Fruit fly (Drosophila melanogaster) whole organism, embryonic: ENCODE data around the gene CG14778.

ENCODE experiments used
- Ada2b ChIP-seq: fragments of 200-800 bp; sonication (Bioruptor generic); IDR thresholded peaks from 2 replicates; pipeline ENCODE4 v1.3.6; 2022; ENCODE audit warnings: missing biosample characterization, missing genetic modification characterization
- Atf-2 ChIP-seq: fragments of 200-800 bp; sonication (Bioruptor generic); optimal IDR thresholded peaks from 2 replicates; lab custom pipeline; 2016; ENCODE audit warnings: missing biosample characterization, missing genetic modification characterization
- Bgb ChIP-seq: fragments of 200-800 bp; sonication (Bioruptor generic); IDR thresholded peaks from 2 replicates; pipeline ENCODE4 v1.3.6; 2022; ENCODE audit warnings: missing biosample characterization, missing genetic modification characterization; ENCODE audit not compliant: partially characterized antibody
- CG10209 ChIP-seq: fragments of 200-800 bp; sonication (Bioruptor generic); optimal IDR thresholded peaks from 3 replicates; lab custom pipeline; 2017; ENCODE audit warnings: missing biosample characterization, mild to moderate bottlenecking, missing genetic modification characterization, missing genetic modification reagents
- CG10366 ChIP-seq: fragments of 200-800 bp; sonication (Bioruptor generic); IDR thresholded peaks from 2 replicates; pipeline ENCODE4 v1.3.6; 2022; ENCODE audit warnings: missing biosample characterization, missing genetic modification characterization
- CG11247 ChIP-seq: fragments of 200-800 bp; sonication (Bioruptor generic); IDR thresholded peaks from 2 replicates; pipeline ENCODE4 v1.3.6; 2022; ENCODE audit warnings: missing biosample characterization, missing genetic modification characterization
- CG11560 ChIP-seq: fragments of 200-800 bp; sonication (Bioruptor generic); IDR thresholded peaks from 3 replicates; pipeline ENCODE4 v1.3.6; 2022; ENCODE audit warnings: missing biosample characterization, missing genetic modification characterization
- CG11723 ChIP-seq: fragments of 200-800 bp; sonication (Bioruptor generic); optimal IDR thresholded peaks from 2 replicates; lab custom pipeline; 2017; ENCODE audit warnings: missing biosample characterization, mild to moderate bottlenecking, missing genetic modification characterization
- CG12155 ChIP-seq: fragments of 200-800 bp; sonication (Bioruptor generic); optimal IDR thresholded peaks from 3 replicates; lab custom pipeline; 2016; ENCODE audit warnings: missing biosample characterization, missing genetic modification characterization
- CG1602 ChIP-seq: fragments of 200-800 bp; sonication (Bioruptor generic); optimal IDR thresholded peaks from 3 replicates; lab custom pipeline; 2016; ENCODE audit warnings: missing biosample characterization, missing genetic modification characterization
- CG16813 ChIP-seq: fragments of 200-800 bp; sonication (Bioruptor generic); IDR thresholded peaks from 3 replicates; pipeline ENCODE4 v1.3.6; 2022; ENCODE audit warnings: missing biosample characterization, missing genetic modification characterization; ENCODE audit not compliant: partially characterized antibody
- CG2202 ChIP-seq: fragments of 200-800 bp; sonication (Bioruptor generic); optimal IDR thresholded peaks from 2 replicates; lab custom pipeline; 2018; ENCODE audit warnings: missing biosample characterization, mild to moderate bottlenecking, missing genetic modification characterization
- CG30020 ChIP-seq: fragments of 200-800 bp; optimal IDR thresholded peaks from 2 replicates; lab custom pipeline; 2019; ENCODE audit warnings: missing biosample characterization, mild to moderate bottlenecking, missing genetic modification characterization, moderate library complexity
- CG30403 ChIP-seq: fragments of 200-800 bp; sonication (Bioruptor generic); optimal IDR thresholded peaks from 3 replicates; lab custom pipeline; 2016; ENCODE audit warnings: missing biosample characterization, missing genetic modification characterization
- CG30431 ChIP-seq: fragments of 200-800 bp; sonication (Bioruptor generic); optimal IDR thresholded peaks from 2 replicates; lab custom pipeline; 2017; ENCODE audit warnings: missing biosample characterization, missing genetic modification characterization
- CG8290 ChIP-seq, 3 experiments: fragments of 200-800 bp; sonication (Bioruptor generic); optimal IDR thresholded peaks; 2 replicates each; lab custom pipeline; 2016 to 2019; ENCODE audit warnings: missing biosample characterization in 3 of 3, missing genetic modification characterization in 3 of 3, mild to moderate bottlenecking in 2 of 3, moderate library complexity in 1 of 3
- CG8765 ChIP-seq: fragments of 200-800 bp; sonication (Bioruptor generic); IDR thresholded peaks from 2 replicates; pipeline ENCODE4 v1.3.6; 2022; ENCODE audit warnings: missing biosample characterization, missing genetic modification characterization
- Dp ChIP-seq: fragments of 200-800 bp; sonication (Bioruptor generic); optimal IDR thresholded peaks from 2 replicates; lab custom pipeline; 2018; ENCODE audit warnings: missing biosample characterization, mild to moderate bottlenecking, missing genetic modification characterization, moderate library complexity
- Dref ChIP-seq: fragments of 200-800 bp; sonication (Bioruptor generic); IDR thresholded peaks from 2 replicates; pipeline ENCODE4 v1.3.6; 2022; ENCODE audit warnings: missing biosample characterization, missing genetic modification characterization
- Drgx ChIP-seq: fragments of 200-800 bp; sonication (Bioruptor generic); IDR thresholded peaks from 2 replicates; pipeline ENCODE4 v1.3.6; 2022; ENCODE audit warnings: missing biosample characterization, missing genetic modification characterization
- E2f2 ChIP-seq: fragments of 200-800 bp; sonication (Bioruptor generic); IDR thresholded peaks from 2 replicates; pipeline ENCODE4 v1.3.6; 2022; ENCODE audit warnings: missing biosample characterization, missing genetic modification characterization
- Fer1 ChIP-seq: fragments of 200-800 bp; sonication (Bioruptor generic); optimal IDR thresholded peaks from 2 replicates; lab custom pipeline; 2017; ENCODE audit warnings: missing biosample characterization, mild to moderate bottlenecking, missing genetic modification characterization
- HmgD ChIP-seq: fragments of 200-800 bp; sonication (Bioruptor generic); optimal IDR thresholded peaks from 3 replicates; lab custom pipeline; 2016; ENCODE audit warnings: missing biosample characterization, missing genetic modification characterization
- HmgZ ChIP-seq: fragments of 200-800 bp; sonication (Bioruptor generic); optimal IDR thresholded peaks from 2 replicates; lab custom pipeline; 2018; ENCODE audit warnings: missing biosample characterization, mild to moderate bottlenecking, missing genetic modification characterization
- Mad ChIP-seq: fragments of 200-800 bp; sonication (Bioruptor generic); optimal IDR thresholded peaks from 2 replicates; lab custom pipeline; 2016; ENCODE audit warnings: missing biosample characterization, missing genetic modification characterization
- NK7.1 ChIP-seq: fragments of 200-800 bp; sonication (Bioruptor generic); optimal IDR thresholded peaks from 3 replicates; lab custom pipeline; 2016; ENCODE audit warnings: missing biosample characterization, missing genetic modification characterization
- Neu2 ChIP-seq: fragments of 200-800 bp; sonication (Bioruptor generic); optimal IDR thresholded peaks from 3 replicates; lab custom pipeline; 2016; ENCODE audit warnings: missing biosample characterization, missing genetic modification characterization, borderline replicate concordance
- Rx ChIP-seq: fragments of 200-800 bp; sonication (Bioruptor generic); IDR thresholded peaks from 2 replicates; pipeline ENCODE4 v1.3.6; 2022; ENCODE audit warnings: missing biosample characterization, missing genetic modification characterization
- Sin3A ChIP-seq: fragments of >200 bp; optimal IDR thresholded peaks from 2 replicates; lab custom pipeline; 2018
- Taf1 ChIP-seq: fragments of 200-800 bp; sonication (Bioruptor generic); IDR thresholded peaks from 2 replicates; pipeline ENCODE4 v1.3.6; 2022; ENCODE audit warnings: missing biosample characterization, missing genetic modification characterization
- Tbp ChIP-seq: fragments of >200 bp; optimal IDR thresholded peaks from 2 replicates; lab custom pipeline; 2018; ENCODE audit warnings: missing biosample characterization, missing genetic modification characterization
- ab ChIP-seq: fragments of 200-800 bp; sonication (Bioruptor generic); optimal IDR thresholded peaks from 2 replicates; lab custom pipeline; 2016; ENCODE audit warnings: missing biosample characterization, missing genetic modification characterization
- ara ChIP-seq: fragments of 200-800 bp; sonication (Bioruptor generic); IDR thresholded peaks from 2 replicates; pipeline ENCODE4 v1.3.6; 2022; ENCODE audit warnings: missing biosample characterization, missing genetic modification characterization
- bbx ChIP-seq: fragments of 200-800 bp; sonication (Bioruptor generic); IDR thresholded peaks from 2 replicates; pipeline ENCODE4 v1.3.6; 2022; ENCODE audit warnings: missing biosample characterization, missing genetic modification characterization; ENCODE audit not compliant: partially characterized antibody
- bigmax ChIP-seq: fragments of 200-800 bp; sonication (Bioruptor generic); optimal IDR thresholded peaks from 2 replicates; lab custom pipeline; 2018; ENCODE audit warnings: missing biosample characterization, mild to moderate bottlenecking, missing genetic modification characterization
- croc ChIP-seq: fragments of 200-800 bp; sonication (Bioruptor generic); conservative IDR thresholded peaks from 3 replicates; pipeline ENCODE4 v1.3.6; 2022; ENCODE audit warnings: missing biosample characterization, missing genetic modification characterization
- disco-r ChIP-seq: fragments of 200-800 bp; sonication (Bioruptor generic); optimal IDR thresholded peaks from 2 replicates; lab custom pipeline; 2016; ENCODE audit warnings: missing biosample characterization, missing genetic modification characterization
- eyg ChIP-seq: fragments of 200-800 bp; sonication (Bioruptor generic); optimal IDR thresholded peaks from 3 replicates; lab custom pipeline; 2016; ENCODE audit warnings: missing biosample characterization, missing genetic modification characterization
- ftz-f1 ChIP-seq: fragments of 200-800 bp; sonication (Bioruptor generic); optimal IDR thresholded peaks from 2 replicates; lab custom pipeline; 2016; ENCODE audit warnings: missing biosample characterization, missing genetic modification characterization
- kah ChIP-seq: fragments of 200-800 bp; sonication (Bioruptor generic); optimal IDR thresholded peaks from 2 replicates; lab custom pipeline; 2018; ENCODE audit warnings: missing biosample characterization, mild to moderate bottlenecking, missing genetic modification characterization
- luna ChIP-seq: fragments of 200-800 bp; sonication (Bioruptor generic); optimal IDR thresholded peaks from 2 replicates; lab custom pipeline; 2016; ENCODE audit warnings: missing biosample characterization, missing genetic modification characterization
- phol ChIP-seq: fragments of 200-800 bp; sonication (Bioruptor generic); optimal IDR thresholded peaks from 3 replicates; lab custom pipeline; 2018; ENCODE audit warnings: missing biosample characterization, mild to moderate bottlenecking, missing genetic modification characterization, moderate library complexity
- prd ChIP-seq, 3 experiments: fragments of >200 bp in 2 of 3; fragments of 200-800 bp in 1 of 3; sonication (Bioruptor generic) in 1 of 3; optimal IDR thresholded peaks in 2 of 3; IDR thresholded peaks in 1 of 3; 2 replicates in 2 of 3; 3 replicates in 1 of 3; pipeline versions ENCODE4 v1.3.6 to Lab custom; 2017 to 2022; ENCODE audit warnings: missing biosample characterization in 1 of 3, missing genetic modification characterization in 1 of 3
- schlank ChIP-seq: fragments of 200-800 bp; sonication (Bioruptor generic); optimal IDR thresholded peaks from 2 replicates; lab custom pipeline; 2018; ENCODE audit warnings: missing biosample characterization, mild to moderate bottlenecking, missing genetic modification characterization
- seq ChIP-seq: fragments of 200-800 bp; sonication (Bioruptor generic); IDR thresholded peaks from 2 replicates; pipeline ENCODE4 v1.3.6; 2022; ENCODE audit warnings: missing biosample characterization, missing genetic modification characterization
- sima ChIP-seq: fragments of 200-800 bp; sonication (Bioruptor generic); optimal IDR thresholded peaks from 2 replicates; lab custom pipeline; 2016; ENCODE audit warnings: missing biosample characterization, missing genetic modification characterization
- slou ChIP-seq: fragments of 200-800 bp; sonication (Bioruptor generic); optimal IDR thresholded peaks from 3 replicates; lab custom pipeline; 2016; ENCODE audit warnings: missing biosample characterization, missing genetic modification characterization
- tna ChIP-seq: fragments of 200-800 bp; sonication (Bioruptor generic); IDR thresholded peaks from 2 replicates; pipeline ENCODE4 v1.3.6; 2022; ENCODE audit warnings: missing biosample characterization, missing genetic modification characterization; ENCODE audit not compliant: partially characterized antibody
- vnd ChIP-seq: fragments of 200-800 bp; sonication (Bioruptor generic); IDR thresholded peaks from 3 replicates; pipeline ENCODE4 v1.3.6; 2022; ENCODE audit warnings: missing biosample characterization, missing genetic modification characterization; ENCODE audit not compliant: partially characterized antibody
- zen ChIP-seq: fragments of 200-800 bp; sonication (Bioruptor generic); optimal IDR thresholded peaks from 3 replicates; lab custom pipeline; 2018; ENCODE audit warnings: missing biosample characterization, mild to moderate bottlenecking, missing genetic modification characterization, moderate library complexity
- zf30C ChIP-seq: fragments of 200-800 bp; sonication (Bioruptor generic); optimal IDR thresholded peaks from 3 replicates; lab custom pipeline; 2018; ENCODE audit warnings: missing biosample characterization, mild to moderate bottlenecking, missing genetic modification characterization

Gene CG14778

DNA sequence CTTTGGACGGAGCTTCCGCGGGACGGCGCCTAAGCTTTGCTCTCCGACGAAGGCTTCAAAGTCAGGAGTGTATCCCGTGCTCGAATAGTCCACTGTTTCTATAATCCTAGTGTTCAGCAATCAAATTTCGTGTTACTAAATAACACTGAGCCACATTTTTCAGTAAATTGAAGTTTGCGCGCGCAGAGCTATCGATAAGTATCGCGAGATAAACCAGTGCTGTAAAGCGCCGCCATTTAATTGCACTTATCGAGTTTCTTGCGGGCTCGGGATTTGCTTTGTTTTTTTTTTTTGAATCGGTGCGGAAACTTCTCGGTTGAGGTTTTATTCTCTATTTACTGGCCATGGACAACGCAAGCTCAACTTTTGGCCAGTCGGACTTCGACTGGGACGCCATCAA, 9.6 kb downstream of the CG14778 start, which contains the start of the genes Rab27 and mei-38 (continued):
- TF ChIP-seq Ada2b (GFP tag; lab: Robert Waterston, UW) (no peak), CG30403 (peak; percentile 19), zen (tag; lab: Kevin White, UChicago) (peak; percentile 53), Sin3A (lab: Kevin White, UChicago) (peak; percentile 59), slou (no peak), eyg (GFP tag; lab: Kevin White, UChicago) (no peak), sima (no peak), CG1602 (GFP tag; lab: Kevin White, UChicago) (no peak), CG8765 (GFP tag; lab: Robert Waterston, UW) (no peak), kah (GFP tag; lab: Kevin White, UChicago) (no peak), Bgb (peak; percentile 75), ftz-f1 (GFP tag; lab: Kevin White, UChicago) (no peak), Tbp (GFP tag; lab: Kevin White, UChicago) (no peak), ara (no peak), croc (GFP tag; lab: Robert Waterston, UW) (no peak), Drgx (GFP tag; lab: Robert Waterston, UW) (no peak), zf30C (GFP tag; lab: Kevin White, UChicago) (peak; percentile 40), ab (GFP tag; lab: Kevin White, UChicago) (no peak), CG10209 (no peak), CG30431 (GFP tag; lab: Kevin White, UChicago) (no peak), disco-r (GFP tag; lab: Kevin White, UChicago) (no peak), Mad (GFP tag; lab: Kevin White, UChicago) (no peak), Fer1 (GFP tag; lab: Kevin White, UChicago) (peak; percentile 9), NK7.1 (GFP tag; lab: Kevin White, UChicago) (no peak), bigmax (no peak), tna (0 out of 2 replicates have a peak, but pooled peaks have one; percentile 36), Dref (GFP tag; lab: Robert Waterston, UW) (peak; percentile 88), phol (tag; lab: Kevin White, UChicago) (peak; percentile 48), vnd (GFP tag; lab: Robert Waterston, UW) (0 out of 3 replicates have a peak, but pooled peaks have one; percentile 45), bbx (GFP tag; lab: Robert Waterston, UW) (peak; percentile 65; the same call in 1 of the 2 replicates), CG30020 (no peak), luna (GFP tag; lab: Kevin White, UChicago) (no peak), CG2202 (no peak), CG8290 (GFP tag; optimal IDR thresholded peaks at IDR 0.05; lab: Kevin White, UChicago) (peak; percentile 67), CG8290 (tag; optimal IDR thresholded peaks at IDR 0.05; lab: Kevin White, UChicago) (peak in 1 of 2 experiments; percentile 44), HmgZ (peak; percentile 33), Atf-2 (no peak), seq (GFP tag; lab: Robert Waterston, UW) (no peak), CG11723 (GFP tag; lab: Kevin White, UChicago) (no peak), Rx (GFP tag; lab: Robert Waterston, UW) (no peak), CG16813 (GFP tag; lab: Robert Waterston, UW) (peak; percentile 73), CG12155 (GFP tag; lab: Kevin White, UChicago) (peak; percentile 17), Taf1 (GFP tag; lab: Robert Waterston, UW) (no peak), Neu2 (GFP tag; lab: Kevin White, UChicago) (no peak), schlank (no peak), CG10366 (GFP tag; lab: Robert Waterston, UW) (no peak), Dp (peak; percentile 93), prd (optimal IDR thresholded peaks at IDR 0.05; lab: Kevin White, UChicago) (no peak), prd (GFP tag; IDR thresholded peaks at IDR 0.05; lab: Robert Waterston, UW) (0 out of 3 replicates have a peak, but pooled peaks have one; percentile 16), CG11247 (no peak), CG11560 (tag; lab: Robert Waterston, UW) (no peak), E2f2 (GFP tag; lab: Robert Waterston, UW) (peak; percentile 97), HmgD (GFP tag; lab: Kevin White, UChicago) (peak; percentile 34)
